Worm (Caenorhabditis elegans): Measurements from ENCODE around the gene sut-1.
A peak's percentile ranks its signal among the peaks of the same experiment; 100 is the strongest.
"Not testable (repeated sequence)": the region's sequence is repeated elsewhere in the genome, so short reads cannot be mapped to it uniquely, and the experiment has no call there.

The sut-1 gene

ce11 chrII:1134314-1135108, 11.4 kb upstream of the sut-1 start (continued):
- TF ChIP-seq lsy-2 (tag; optimal IDR thresholded peaks at IDR 0.05) (peak in 1 of 2 experiments; percentile 47), pha-4 (GFP tag; IDR thresholded peaks at IDR 0.05) (peak; percentile 60; the same call in 1 of the 2 replicates), lin-38 (GFP tag; IDR thresholded peaks at IDR 0.05) (peak; percentile 98), unc-130 (GFP tag; optimal IDR thresholded peaks at IDR 0.05) (peak; percentile 42), ceh-44 (GFP tag; IDR thresholded peaks at IDR 0.05) (peak; percentile 87)
- TF ChIP-seq pha-4 (tag; optimal IDR thresholded peaks at IDR 0.05), result not testable (repeated sequence)

DNA sequence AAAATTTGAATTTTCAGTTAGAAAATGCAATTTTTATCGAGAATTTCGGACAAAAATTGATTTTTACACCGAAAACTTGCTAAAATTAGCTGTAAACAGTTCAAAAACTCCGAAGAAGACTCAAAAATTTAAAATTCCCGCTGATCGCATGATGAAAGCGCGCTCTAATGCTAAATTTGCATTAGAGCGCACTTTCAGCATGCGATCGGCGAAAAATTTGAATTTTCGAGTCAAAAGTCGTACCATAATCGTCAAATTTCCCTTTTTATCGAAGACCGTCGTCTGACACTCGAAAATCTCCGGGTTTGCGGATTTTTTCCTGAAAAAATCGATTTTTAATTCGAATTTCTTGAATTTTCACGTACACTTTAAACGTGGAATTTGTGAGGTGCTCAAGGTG, 10.2 kb upstream of the sut-1 start:
- TF ChIP-seq daf-16 (GFP tag; optimal IDR thresholded peaks at IDR 0.05), result no peak
- TF ChIP-seq daf-16 (tag; optimal IDR thresholded peaks at IDR 0.05), result no peak
- TF ChIP-seq unc-130 (GFP tag; optimal IDR thresholded peaks at IDR 0.05), result no peak
- TF ChIP-seq egl-27 (tag; optimal IDR thresholded peaks at IDR 0.05), result no peak
- peak; percentile 63 for TF ChIP-seq lin-38 (GFP tag; IDR thresholded peaks at IDR 0.05)

ce11 chrII:1132750-1133149, 9.7 kb upstream of the sut-1 start:
- TF ChIP-seq nhr-41 (GFP tag; IDR thresholded peaks at IDR 0.05), result no peak
- no peak for TF ChIP-seq tag-97 (GFP tag; IDR thresholded peaks at IDR 0.05)
- TF ChIP-seq nhr-111 (GFP tag; optimal IDR thresholded peaks at IDR 0.05), result no peak
- no peak for TF ChIP-seq nhr-11 (tag; optimal IDR thresholded peaks at IDR 0.05)
- peak; percentile 81 for TF ChIP-seq lin-38 (GFP tag; IDR thresholded peaks at IDR 0.05)

DNA sequence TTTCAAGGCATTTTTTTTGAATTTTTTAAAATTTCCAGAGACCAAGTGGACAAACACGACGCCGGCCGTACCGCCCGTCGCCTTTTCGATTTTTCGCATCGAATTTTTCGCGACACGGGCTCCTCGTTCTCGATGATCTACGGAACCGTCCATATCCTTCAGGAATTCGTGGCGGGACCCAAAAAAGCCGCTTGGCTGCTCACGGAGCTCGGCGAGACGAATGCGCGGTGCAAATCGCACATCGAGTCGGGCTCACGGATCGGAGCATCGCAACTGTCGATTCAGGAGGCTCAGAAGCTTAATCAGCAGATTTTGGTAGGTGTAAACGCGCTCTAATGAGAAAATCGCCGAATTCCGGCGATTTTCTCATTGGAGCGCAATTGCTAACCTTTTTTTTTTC, 8.8 kb upstream of the sut-1 start:
- TF ChIP-seq set-16 (GFP tag; IDR thresholded peaks at IDR 0.05) (peak; percentile 75), nhr-102 (tag; optimal IDR thresholded peaks at IDR 0.05) (no peak)

ce11 chrII:1131367-1131766, 8.3 kb upstream of the sut-1 start:
- no peak for TF ChIP-seq F10B5.3 (tag; optimal IDR thresholded peaks at IDR 0.05)
- TF ChIP-seq mxl-2 (GFP tag; conservative IDR thresholded peaks at IDR 0.05), result no peak
- TF ChIP-seq lin-38 (GFP tag; IDR thresholded peaks at IDR 0.05), result peak; percentile 88
- no peak for TF ChIP-seq egl-27 (tag; optimal IDR thresholded peaks at IDR 0.05)
- TF ChIP-seq hlh-30 (tag; optimal IDR thresholded peaks at IDR 0.05; ENCODE audit: insufficient read depth), result no peak
- no peak for TF ChIP-seq T20F7.1 (GFP tag; optimal IDR thresholded peaks at IDR 0.05)
- TF ChIP-seq nhr-28 (tag; optimal IDR thresholded peaks at IDR 0.05), result no peak

DNA sequence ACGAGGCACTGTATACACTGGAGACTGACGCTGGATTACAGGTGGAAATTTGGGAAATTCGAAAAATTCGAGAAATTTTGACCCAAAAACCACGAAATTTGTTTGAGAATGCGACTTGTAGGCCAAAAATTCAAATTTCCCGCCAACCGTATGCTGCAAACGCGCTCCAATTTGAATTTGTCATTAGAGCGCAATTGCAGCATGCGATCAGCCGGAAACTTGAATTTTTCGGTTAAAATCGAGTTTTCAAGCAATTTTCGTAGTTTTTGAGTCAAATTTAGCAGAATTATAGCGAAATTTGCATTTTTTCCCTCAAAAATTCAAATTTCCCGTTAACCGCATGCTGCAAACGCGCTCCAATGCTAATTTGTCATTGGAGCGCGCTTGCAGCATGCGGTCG, 7.2 kb upstream of the sut-1 start:
- TF ChIP-seq nhr-102 (tag; optimal IDR thresholded peaks at IDR 0.05), result no peak
- peak; percentile 90 for TF ChIP-seq lin-38 (GFP tag; IDR thresholded peaks at IDR 0.05)

ce11 chrII:1127676-1128075, 4.6 kb upstream of the sut-1 start, which contains the start of gene taf-6.1:
taf-6.1 (plus strand) TSS chrII:1127976.
- TF ChIP-seq egl-27 (tag; optimal IDR thresholded peaks at IDR 0.05) (no peak), lin-38 (GFP tag; IDR thresholded peaks at IDR 0.05) (peak; percentile 36), unc-62 (GFP tag; optimal IDR thresholded peaks at IDR 0.05 in 1 of 2) (peak in 1 of 2 experiments; percentile 18), unc-62 (tag; optimal IDR thresholded peaks at IDR 0.05) (no peak)

ce11 chrII:1126472-1126871, 3.4 kb upstream of the sut-1 start:
- peak; percentile 80 for TF ChIP-seq lin-38 (GFP tag; IDR thresholded peaks at IDR 0.05)
- TF ChIP-seq tag-97 (GFP tag; IDR thresholded peaks at IDR 0.05), result no peak
- TF ChIP-seq madf-9 (GFP tag; conservative IDR thresholded peaks at IDR 0.05), result no peak
- no peak for TF ChIP-seq lin-1 (GFP tag; IDR thresholded peaks at IDR 0.05)
- TF ChIP-seq nhr-77 (tag; optimal IDR thresholded peaks at IDR 0.05), result no peak
- peak in 1 of 2 experiments; percentile 54 for TF ChIP-seq unc-62 (GFP tag; optimal IDR thresholded peaks at IDR 0.05 in 1 of 2)
- TF ChIP-seq unc-62 (tag; optimal IDR thresholded peaks at IDR 0.05), result no peak
